Worm (Caenorhabditis elegans): ENCODE data around the gene str-7.

DNA sequence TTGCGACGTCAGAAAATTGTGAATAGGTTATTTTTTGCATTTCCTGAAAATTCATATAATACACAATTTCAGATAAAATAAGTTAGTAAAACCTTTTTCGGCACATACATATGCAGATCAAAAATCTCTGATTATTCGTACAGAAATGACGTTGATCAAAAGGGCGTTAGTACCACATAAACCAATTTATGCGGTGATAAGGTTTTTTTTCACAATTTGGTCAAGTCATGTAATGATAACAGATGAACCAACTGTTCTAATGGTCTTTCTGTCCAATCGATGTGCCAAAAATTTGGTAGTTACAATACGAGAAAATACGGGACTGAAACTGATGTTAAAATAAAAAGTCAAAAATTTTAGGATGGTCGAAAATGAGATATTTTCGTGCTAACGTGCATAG is 19.3 kb downstream of the str-7 start:
- no peak for TF ChIP-seq ceh-43 (GFP tag; optimal IDR thresholded peaks at IDR 0.05)
- TF ChIP-seq pha-4 (tag; optimal IDR thresholded peaks at IDR 0.05): no peak
- no peak for TF ChIP-seq unc-39 (tag; optimal IDR thresholded peaks at IDR 0.05)
- TF ChIP-seq lin-13 (tag; optimal IDR thresholded peaks at IDR 0.05): no peak
- TF ChIP-seq mab-5 (tag; optimal IDR thresholded peaks at IDR 0.05): no peak
- TF ChIP-seq M03D4.4 (tag; optimal IDR thresholded peaks at IDR 0.05): no peak
- TF ChIP-seq nhr-76 (tag; optimal IDR thresholded peaks at IDR 0.05): no peak
- TF ChIP-seq ztf-11 (tag; optimal IDR thresholded peaks at IDR 0.05): no peak
- TF ChIP-seq drap-1 (GFP tag; optimal IDR thresholded peaks at IDR 0.05): no peak
- no peak for TF ChIP-seq unc-62 (GFP tag; optimal IDR thresholded peaks at IDR 0.05)
- TF ChIP-seq sptf-1 (tag; optimal IDR thresholded peaks at IDR 0.05): no peak
- no peak for TF ChIP-seq ham-2 (GFP tag; optimal IDR thresholded peaks at IDR 0.05)
- no peak for TF ChIP-seq nhr-28 (tag; optimal IDR thresholded peaks at IDR 0.05)
